Worm (Caenorhabditis elegans) whole organism, late embryonic: ENCODE results near the gene ZK686.3.

Source experiments
- ama-1 ChIP-seq: fragments of 150-350 bp; optimal IDR thresholded peaks from 2 replicates; lab custom pipeline; 2014
- ceh-34 ChIP-seq: sonication (generic microtip); optimal IDR thresholded peaks from 2 replicates; lab custom pipeline; 2016; ENCODE audit warnings: mild to moderate bottlenecking, missing genetic modification characterization, missing compliant biosample characterization
- ceh-9 ChIP-seq: sonication (generic microtip); optimal IDR thresholded peaks from 2 replicates; lab custom pipeline; 2016; ENCODE audit warnings: mild to moderate bottlenecking, missing genetic modification characterization, inconsistent platforms, missing compliant biosample characterization
- dve-1 ChIP-seq: sonication (generic microtip); optimal IDR thresholded peaks from 2 replicates; lab custom pipeline; 2017; ENCODE audit warnings: antibody characterized with exemption, mild to moderate bottlenecking, missing genetic modification characterization, missing compliant biosample characterization
- ets-4 ChIP-seq: sonication (generic microtip); optimal IDR thresholded peaks from 2 replicates; lab custom pipeline; 2016; ENCODE audit warnings: missing genetic modification characterization, missing compliant biosample characterization
- fkh-10 ChIP-seq: fragments of 150-350 bp; optimal IDR thresholded peaks from 2 replicates; lab custom pipeline; 2014; ENCODE audit warnings: missing biosample characterization, missing genetic modification reagents, missing genetic modification characterization
- nhr-11 ChIP-seq: fragments of 150-350 bp; optimal IDR thresholded peaks from 2 replicates; lab custom pipeline; 2014; ENCODE audit warnings: missing biosample characterization, missing genetic modification characterization
- pqm-1 ChIP-seq: sonication (generic microtip); optimal IDR thresholded peaks from 2 replicates; lab custom pipeline; 2016; ENCODE audit warnings: missing genetic modification characterization, missing compliant biosample characterization
- pros-1 ChIP-seq: fragments of 150-350 bp; optimal IDR thresholded peaks from 2 replicates; lab custom pipeline; 2014; ENCODE audit warnings: missing biosample characterization, missing genetic modification reagents, missing genetic modification characterization
- unc-42 ChIP-seq: sonication (generic microtip); optimal IDR thresholded peaks from 2 replicates; lab custom pipeline; 2016; ENCODE audit warnings: missing genotype, missing genetic modification characterization, missing compliant biosample characterization
- unc-86 ChIP-seq: sonication (generic microtip); optimal IDR thresholded peaks from 2 replicates; lab custom pipeline; 2016; ENCODE audit warnings: missing genetic modification characterization, missing compliant biosample characterization

- TF ChIP-seq fkh-10 (no peak), unc-86 (no peak), ceh-34 (tag; lab: Kevin White, UChicago) (no peak), ama-1 (no peak), unc-42 (no peak), dve-1 (no peak), ets-4 (tag; lab: Kevin White, UChicago) (no peak), pqm-1 (no peak), ceh-9 (tag; lab: Kevin White, UChicago) (no peak), nhr-11 (tag; lab: Kevin White, UChicago) (no peak), pros-1 (tag; lab: Kevin White, UChicago) (no peak)
Measured at ce11 chrIII:7730331-7730730, 38.5 kb downstream of the ZK686.3 start.
